Fruit fly (Drosophila melanogaster) whole organism, adult: Measurements from ENCODE around the gene CG15923.

Experiments used
- CG11617 ChIP-seq: fragments of 200-800 bp; sonication (Bioruptor generic); optimal IDR thresholded peaks from 2 replicates; lab custom pipeline; 2017; ENCODE audit warnings: mild to moderate bottlenecking, missing biosample characterization, missing genetic modification reagents, missing genetic modification characterization
- CG12768 ChIP-seq: fragments of 200-800 bp; sonication (Bioruptor generic); optimal IDR thresholded peaks from 2 replicates; lab custom pipeline; 2017; ENCODE audit warnings: missing biosample characterization, missing genetic modification characterization, mild to moderate bottlenecking, moderate library complexity, missing genetic modification reagents
- CG14711 ChIP-seq: fragments of 200-800 bp; sonication (Bioruptor generic); optimal IDR thresholded peaks from 2 replicates; lab custom pipeline; 2018; ENCODE audit warnings: missing biosample characterization, mild to moderate bottlenecking, missing genetic modification characterization, moderate library complexity
- CG1620 ChIP-seq: fragments of 200-800 bp; sonication (Bioruptor generic); optimal IDR thresholded peaks from 2 replicates; lab custom pipeline; 2016; ENCODE audit warnings: missing biosample characterization, missing genetic modification characterization
- CG33017 ChIP-seq: fragments of 200-800 bp; sonication (Bioruptor generic); optimal IDR thresholded peaks from 2 replicates; lab custom pipeline; 2018; ENCODE audit warnings: missing biosample characterization, mild to moderate bottlenecking, missing genetic modification characterization, moderate library complexity
- CG5204 ChIP-seq: fragments of 200-800 bp; sonication (Bioruptor generic); optimal IDR thresholded peaks from 2 replicates; lab custom pipeline; 2016; ENCODE audit warnings: missing biosample characterization, missing genetic modification characterization
- CG7045 ChIP-seq: fragments of 200-800 bp; sonication (Bioruptor generic); optimal IDR thresholded peaks from 2 replicates; lab custom pipeline; 2017; ENCODE audit warnings: missing biosample characterization, mild to moderate bottlenecking, missing genetic modification characterization
- CG7101 ChIP-seq: fragments of 200-800 bp; sonication (Bioruptor generic); optimal IDR thresholded peaks from 2 replicates; lab custom pipeline; 2018; ENCODE audit warnings: missing biosample characterization, mild to moderate bottlenecking, missing genetic modification characterization, moderate library complexity
- Clk ChIP-seq: fragments of 200-800 bp; sonication (Bioruptor generic); optimal IDR thresholded peaks from 2 replicates; lab custom pipeline; 2017; ENCODE audit warnings: missing biosample characterization, missing genetic modification characterization
- Crg-1 ChIP-seq: fragments of 200-800 bp; sonication (Bioruptor generic); optimal IDR thresholded peaks from 2 replicates; lab custom pipeline; 2016; ENCODE audit warnings: missing biosample characterization, missing genetic modification characterization
- Hr96 ChIP-seq: fragments of 200-800 bp; sonication (Bioruptor generic); optimal IDR thresholded peaks from 2 replicates; lab custom pipeline; 2016; ENCODE audit warnings: missing biosample characterization, missing genetic modification characterization
- Mnt ChIP-seq: fragments of 200-800 bp; sonication (Bioruptor generic); optimal IDR thresholded peaks from 2 replicates; lab custom pipeline; 2016; ENCODE audit warnings: missing biosample characterization, mild to moderate bottlenecking, missing genetic modification characterization
- bab1 ChIP-seq: fragments of 200-800 bp; sonication (Bioruptor generic); optimal IDR thresholded peaks from 3 replicates; lab custom pipeline; 2019; ENCODE audit warnings: missing biosample characterization, mild to moderate bottlenecking, missing genetic modification characterization, moderate library complexity
- cic ChIP-seq: fragments of 200-800 bp; sonication (Bioruptor generic); optimal IDR thresholded peaks from 2 replicates; lab custom pipeline; 2017; ENCODE audit warnings: missing biosample characterization, mild to moderate bottlenecking, missing genetic modification characterization, moderate library complexity
- cnc ChIP-seq, 2 experiments: fragments of >200 bp; optimal IDR thresholded peaks; 2 replicates each; lab custom pipeline; 2017
- kay ChIP-seq: fragments of 200-800 bp; sonication (Bioruptor generic); peaks from one replicate; lab custom pipeline; 2016; ENCODE audit warnings: missing biosample characterization, missing genetic modification characterization, borderline replicate concordance
- ovo ChIP-seq: fragments of 200-800 bp; sonication (Bioruptor generic); optimal IDR thresholded peaks from 2 replicates; lab custom pipeline; 2016; ENCODE audit warnings: missing biosample characterization, missing genetic modification characterization
- pad ChIP-seq: fragments of 200-800 bp; sonication (Bioruptor generic); optimal IDR thresholded peaks from 3 replicates; lab custom pipeline; 2017; ENCODE audit warnings: missing biosample characterization, missing genetic modification characterization, mild to moderate bottlenecking, moderate library complexity, missing genetic modification reagents
- tj ChIP-seq: fragments of 200-800 bp; sonication (Bioruptor generic); optimal IDR thresholded peaks from 3 replicates; lab custom pipeline; 2017; ENCODE audit warnings: missing biosample characterization, mild to moderate bottlenecking, missing genetic modification characterization, moderate library complexity
- toe ChIP-seq: fragments of 200-800 bp; sonication (Bioruptor generic); optimal IDR thresholded peaks from 2 replicates; lab custom pipeline; 2016; ENCODE audit warnings: missing biosample characterization, missing genetic modification characterization

The CG15923 gene

dm6 chr3R:20593463-20593838 lies 23.2 kb downstream of the CG15923 start:
- no peak for TF ChIP-seq cnc (optimal IDR thresholded peaks at IDR 0.05; lab: Kevin White, UChicago)
- no peak for TF ChIP-seq CG5204 (GFP tag; lab: Kevin White, UChicago)
- TF ChIP-seq pad, result no peak
- no peak for TF ChIP-seq tj (GFP tag; lab: Kevin White, UChicago)
- TF ChIP-seq CG11617 (GFP tag; lab: Kevin White, UChicago), result no peak
- TF ChIP-seq CG33017 (tag; lab: Kevin White, UChicago), result no peak
- no peak for TF ChIP-seq CG7101
- TF ChIP-seq kay, result no peak
- no peak for TF ChIP-seq toe
- TF ChIP-seq CG12768 (GFP tag; lab: Kevin White, UChicago), result no peak
- TF ChIP-seq ovo (GFP tag; lab: Kevin White, UChicago), result no peak

dm6 chr3R:20592517-20593462 lies 23.9 kb downstream of the CG15923 start, which contains the start of the genes Pus1 and bon:
Gene Pus1, minus strand, starts transcription at chr3R:20592671.
Gene bon, plus strand, starts transcription at chr3R:20593139.
- no peak for TF ChIP-seq CG5204 (GFP tag; lab: Kevin White, UChicago)
- peak; percentile 4 for TF ChIP-seq CG7101
- no peak for TF ChIP-seq kay
- TF ChIP-seq toe, result no peak
- TF ChIP-seq cnc (optimal IDR thresholded peaks at IDR 0.05; lab: Kevin White, UChicago), result no peak
- TF ChIP-seq ovo (GFP tag; lab: Kevin White, UChicago), result no peak
- peak; percentile 80 for TF ChIP-seq Mnt (GFP tag; lab: Kevin White, UChicago)
- no peak for TF ChIP-seq Crg-1 (GFP tag; lab: Kevin White, UChicago)
- no peak for TF ChIP-seq Hr96 (GFP tag; lab: Kevin White, UChicago)
- no peak for TF ChIP-seq Clk
- no peak for TF ChIP-seq cic (GFP tag; lab: Kevin White, UChicago)
- peak; percentile 41 for TF ChIP-seq CG1620 (GFP tag; lab: Kevin White, UChicago)
- no peak for TF ChIP-seq tj (GFP tag; lab: Kevin White, UChicago)
- TF ChIP-seq bab1, result peak; percentile 18
- no peak for TF ChIP-seq pad
- TF ChIP-seq CG14711 (tag; lab: Kevin White, UChicago), result no peak
- TF ChIP-seq CG12768 (GFP tag; lab: Kevin White, UChicago), result no peak
- no peak for TF ChIP-seq CG7045 (GFP tag; lab: Kevin White, UChicago)
- peak; percentile 38 for TF ChIP-seq CG11617 (GFP tag; lab: Kevin White, UChicago)
- TF ChIP-seq CG33017 (tag; lab: Kevin White, UChicago), result no peak

- TF ChIP-seq bab1 (peak; percentile 44), CG33017 (tag; lab: Kevin White, UChicago) (peak; percentile 1), CG7045 (GFP tag; lab: Kevin White, UChicago) (peak; percentile 42), cic (GFP tag; lab: Kevin White, UChicago) (no peak), Crg-1 (GFP tag; lab: Kevin White, UChicago) (peak; percentile 19), pad (peak; percentile 21), CG7101 (peak; percentile 36), Hr96 (GFP tag; lab: Kevin White, UChicago) (no peak), Clk (peak; percentile 23), CG1620 (GFP tag; lab: Kevin White, UChicago) (peak; percentile 35), CG11617 (GFP tag; lab: Kevin White, UChicago) (peak; percentile 51), CG14711 (tag; lab: Kevin White, UChicago) (peak; percentile 38), Mnt (GFP tag; lab: Kevin White, UChicago) (peak; percentile 40), CG12768 (GFP tag; lab: Kevin White, UChicago) (peak; percentile 22), toe (no peak)
Observed at dm6 chr3R:20588480-20588785, 28.3 kb downstream of the CG15923 start, which contains the start of gene Srp72. Gene Srp72, plus strand, starts transcription at chr3R:20588711.

- TF ChIP-seq Hr96 (GFP tag; lab: Kevin White, UChicago) (no peak), toe (no peak), Clk (peak; percentile 75), kay (no peak), CG11617 (GFP tag; lab: Kevin White, UChicago) (peak; percentile 77), CG5204 (GFP tag; lab: Kevin White, UChicago) (no peak), cnc (optimal IDR thresholded peaks at IDR 0.05; lab: Kevin White, UChicago) (no peak), cic (GFP tag; lab: Kevin White, UChicago) (peak; percentile 33), CG1620 (GFP tag; lab: Kevin White, UChicago) (peak; percentile 54), CG12768 (GFP tag; lab: Kevin White, UChicago) (peak; percentile 74), bab1 (peak; percentile 78), pad (peak; percentile 55), Mnt (GFP tag; lab: Kevin White, UChicago) (peak; percentile 45), ovo (GFP tag; lab: Kevin White, UChicago) (peak; percentile 38), CG7045 (GFP tag; lab: Kevin White, UChicago) (peak; percentile 74), CG14711 (tag; lab: Kevin White, UChicago) (peak; percentile 77), tj (GFP tag; lab: Kevin White, UChicago) (peak; percentile 57), CG7101 (peak; percentile 77), Crg-1 (GFP tag; lab: Kevin White, UChicago) (peak; percentile 8), CG33017 (tag; lab: Kevin White, UChicago) (peak; percentile 73)
Observed at dm6 chr3R:20587630-20588479, 28.8 kb downstream of the CG15923 start, which contains the start of gene Septin2. Gene Septin2, minus strand, starts transcription at chr3R:20588356.

dm6 chr3R:20586409-20586808 lies 30.3 kb downstream of the CG15923 start:
- no peak for TF ChIP-seq tj (GFP tag; lab: Kevin White, UChicago)
- TF ChIP-seq ovo (GFP tag; lab: Kevin White, UChicago), result no peak
- TF ChIP-seq Clk, result no peak
- TF ChIP-seq CG1620 (GFP tag; lab: Kevin White, UChicago), result no peak
- TF ChIP-seq CG33017 (tag; lab: Kevin White, UChicago), result no peak
- no peak for TF ChIP-seq CG11617 (GFP tag; lab: Kevin White, UChicago)
- no peak for TF ChIP-seq CG5204 (GFP tag; lab: Kevin White, UChicago)
- no peak for TF ChIP-seq CG14711 (tag; lab: Kevin White, UChicago)
- TF ChIP-seq bab1, result no peak
- no peak for TF ChIP-seq CG12768 (GFP tag; lab: Kevin White, UChicago)
- TF ChIP-seq cic (GFP tag; lab: Kevin White, UChicago), result no peak
- no peak for TF ChIP-seq Mnt (GFP tag; lab: Kevin White, UChicago)
- no peak for TF ChIP-seq cnc (optimal IDR thresholded peaks at IDR 0.05; lab: Kevin White, UChicago)
- TF ChIP-seq Hr96 (GFP tag; lab: Kevin White, UChicago), result no peak
- TF ChIP-seq Crg-1 (GFP tag; lab: Kevin White, UChicago), result no peak
